Worm (Caenorhabditis elegans) whole organism, L4 larva: ENCODE data around the gene map-1.

Experiments
- D1046.2 ChIP-seq: fragments of 200-800 bp; sonication (Bioruptor generic); IDR thresholded peaks from 2 replicates; pipeline ENCODE4 v1.3.6; 2022; ENCODE audit warnings: missing genetic modification characterization, missing compliant biosample characterization
- F37D6.2 ChIP-seq: sonication (generic microtip); optimal IDR thresholded peaks from 2 replicates; lab custom pipeline; 2016; ENCODE audit warnings: mild to moderate bottlenecking, missing genetic modification characterization, missing compliant biosample characterization
- T20F7.1 ChIP-seq: fragments of 200-800 bp; sonication (Bioruptor generic); optimal IDR thresholded peaks from 2 replicates; lab custom pipeline; 2018; ENCODE audit warnings: mild to moderate bottlenecking, missing genetic modification characterization, missing compliant biosample characterization
- Y75B8A.6 ChIP-seq: fragments of 200-800 bp; sonication (Bioruptor generic); IDR thresholded peaks from 2 replicates; pipeline ENCODE4 v1.3.6; 2022; ENCODE audit warnings: missing genetic modification reagents, missing genetic modification characterization, missing compliant biosample characterization
- ZK546.5 ChIP-seq, 2 experiments: sonication (generic microtip); optimal IDR thresholded peaks; 2 replicates each; lab custom pipeline; 2017; ENCODE audit warnings: missing biosample characterization in 2 of 2, missing genetic modification characterization in 2 of 2
- aha-1 ChIP-seq: fragments of 150-350 bp; peaks from one replicate; lab custom pipeline; 2014; ENCODE audit warnings: missing biosample characterization, missing genetic modification characterization
- aly-2 ChIP-seq: sonication (generic microtip); optimal IDR thresholded peaks from 2 replicates; lab custom pipeline; 2018; ENCODE audit warnings: missing biosample characterization, missing genetic modification characterization
- attf-4 ChIP-seq: sonication (generic microtip); optimal IDR thresholded peaks from 3 replicates; lab custom pipeline; 2017; ENCODE audit warnings: missing biosample characterization, missing genetic modification characterization
- ceh-28 ChIP-seq: fragments of 150-350 bp; optimal IDR thresholded peaks from 2 replicates; lab custom pipeline; 2014; ENCODE audit warnings: missing biosample characterization, missing genetic modification reagents, missing genetic modification characterization
- ceh-62 ChIP-seq: sonication (generic microtip); optimal IDR thresholded peaks from 2 replicates; lab custom pipeline; 2017; ENCODE audit warnings: missing biosample characterization, missing genetic modification characterization
- cey-2 ChIP-seq: sonication (generic microtip); optimal IDR thresholded peaks from 3 replicates; lab custom pipeline; 2017; ENCODE audit warnings: missing genetic modification characterization, mild to moderate bottlenecking, missing compliant biosample characterization, antibody characterized with exemption, borderline replicate concordance; ENCODE audit not compliant: insufficient read depth
- ctbp-1 ChIP-seq: fragments of 200-800 bp; sonication (Bioruptor generic); IDR thresholded peaks from 2 replicates; pipeline ENCODE4 v1.3.6; 2022; ENCODE audit warnings: missing genetic modification reagents, missing genetic modification characterization, missing compliant biosample characterization
- daf-19 ChIP-seq: fragments of 200-800 bp; sonication (Bioruptor generic); conservative IDR thresholded peaks from 2 replicates; pipeline ENCODE4 v1.3.6; 2022; ENCODE audit warnings: missing genetic modification characterization, missing compliant biosample characterization
- dmd-8 ChIP-seq: fragments of 200-800 bp; sonication (Bioruptor generic); IDR thresholded peaks from 2 replicates; pipeline ENCODE4 v1.3.6; 2022; ENCODE audit warnings: missing genetic modification characterization, missing compliant biosample characterization
- egl-43 ChIP-seq: fragments of 200-800 bp; sonication (Bioruptor generic); IDR thresholded peaks from 2 replicates; pipeline ENCODE4 v1.3.6; 2022; ENCODE audit warnings: missing genetic modification reagents, missing genetic modification characterization, missing compliant biosample characterization
- fos-1 ChIP-seq: fragments of 150-350 bp; optimal IDR thresholded peaks from 2 replicates; lab custom pipeline; 2014; ENCODE audit warnings: missing biosample characterization, missing genetic modification characterization
- hlh-11 ChIP-seq: fragments of 200-800 bp; sonication (Bioruptor generic); optimal IDR thresholded peaks from 2 replicates; lab custom pipeline; 2018; ENCODE audit warnings: mild to moderate bottlenecking, missing genetic modification characterization, missing compliant biosample characterization
- hmg-1.1 ChIP-seq: fragments of 200-800 bp; sonication (Bioruptor generic); IDR thresholded peaks from 2 replicates; pipeline ENCODE4 v1.3.6; 2022; ENCODE audit warnings: missing genetic modification reagents, missing genetic modification characterization, missing compliant biosample characterization
- lim-7 ChIP-seq: fragments of 200-800 bp; sonication (Bioruptor generic); IDR thresholded peaks from 2 replicates; pipeline ENCODE4 v1.3.6; 2022; ENCODE audit warnings: missing genetic modification characterization, missing compliant biosample characterization
- lin-1 ChIP-seq: fragments of 200-800 bp; sonication (Bioruptor generic); IDR thresholded peaks from 2 replicates; pipeline ENCODE4 v1.3.6; 2022; ENCODE audit warnings: missing genetic modification reagents, missing genetic modification characterization, missing compliant biosample characterization
- lin-15B ChIP-seq: fragments of 150-350 bp; sonication (generic microtip); optimal IDR thresholded peaks from 3 replicates; lab custom pipeline; 2014; ENCODE audit warnings: missing biosample characterization, missing genetic modification characterization
- lsy-2 ChIP-seq, 2 experiments: fragments of 150-350 bp in 1 of 2; sonication (generic microtip) in 1 of 2; optimal IDR thresholded peaks; 2 replicates each; lab custom pipeline; 2014 to 2017; ENCODE audit warnings: missing biosample characterization in 2 of 2, missing genetic modification characterization in 2 of 2
- madf-5 ChIP-seq, 2 experiments: fragments of 200-800 bp; sonication (Bioruptor generic); IDR thresholded peaks; 2 replicates each; pipeline ENCODE4 v1.3.6; 2022; ENCODE audit warnings: missing compliant biosample characterization in 2 of 2, missing genetic modification characterization in 2 of 2
- mdt-29 ChIP-seq: fragments of 200-800 bp; sonication (Bioruptor generic); IDR thresholded peaks from 2 replicates; pipeline ENCODE4 v1.3.6; 2022; ENCODE audit warnings: missing genetic modification reagents, missing genetic modification characterization, missing compliant biosample characterization
- mxl-2 ChIP-seq: fragments of 200-800 bp; sonication (Bioruptor generic); conservative IDR thresholded peaks from 2 replicates; pipeline ENCODE4 v1.3.6; 2022; ENCODE audit warnings: missing genetic modification reagents, missing genetic modification characterization, missing compliant biosample characterization
- nhr-111 ChIP-seq: fragments of 200-800 bp; sonication (Bioruptor generic); optimal IDR thresholded peaks from 2 replicates; lab custom pipeline; 2018; ENCODE audit warnings: mild to moderate bottlenecking, missing genetic modification characterization, missing compliant biosample characterization
- nhr-25 ChIP-seq: sonication (generic microtip); optimal IDR thresholded peaks from 2 replicates; lab custom pipeline; 2017; ENCODE audit warnings: missing genetic modification characterization, mild to moderate bottlenecking, missing compliant biosample characterization, antibody characterized with exemption, moderate library complexity, borderline replicate concordance; ENCODE audit not compliant: insufficient read depth
- nhr-41 ChIP-seq: fragments of 200-800 bp; sonication (Bioruptor generic); IDR thresholded peaks from 2 replicates; pipeline ENCODE4 v1.3.6; 2022; ENCODE audit warnings: missing genetic modification reagents, missing genetic modification characterization, missing compliant biosample characterization
- pqm-1 ChIP-seq: sonication (generic microtip); optimal IDR thresholded peaks from 2 replicates; lab custom pipeline; 2017; ENCODE audit warnings: missing biosample characterization, missing genetic modification characterization
- rbr-2 ChIP-seq: sonication (generic microtip); optimal IDR thresholded peaks from 2 replicates; lab custom pipeline; 2016; ENCODE audit warnings: missing genotype, missing genetic modification characterization, missing compliant biosample characterization
- set-16 ChIP-seq: fragments of 200-800 bp; sonication (Bioruptor generic); IDR thresholded peaks from 2 replicates; pipeline ENCODE4 v1.3.6; 2022; ENCODE audit warnings: missing genetic modification reagents, missing genetic modification characterization, missing compliant biosample characterization
- skn-1 ChIP-seq: fragments of 150-350 bp; optimal IDR thresholded peaks from 2 replicates; lab custom pipeline; 2014; ENCODE audit warnings: missing biosample characterization, missing genetic modification characterization
- snpc-1.2 ChIP-seq: fragments of 200-800 bp; sonication (Bioruptor generic); IDR thresholded peaks from 2 replicates; pipeline ENCODE4 v1.3.6; 2022; ENCODE audit warnings: missing genetic modification reagents, missing genetic modification characterization, missing compliant biosample characterization
- spr-1 ChIP-seq: sonication (generic microtip); optimal IDR thresholded peaks from 2 replicates; lab custom pipeline; 2016; ENCODE audit warnings: mild to moderate bottlenecking, missing genetic modification characterization, missing compliant biosample characterization
- spr-3 ChIP-seq: fragments of 200-800 bp; sonication (Bioruptor generic); optimal IDR thresholded peaks from 2 replicates; lab custom pipeline; 2018; ENCODE audit warnings: mild to moderate bottlenecking, missing genetic modification characterization, missing compliant biosample characterization
- tag-97 ChIP-seq: fragments of 200-800 bp; sonication (Bioruptor generic); IDR thresholded peaks from 2 replicates; pipeline ENCODE4 v1.3.6; 2022; ENCODE audit warnings: missing genetic modification characterization, missing compliant biosample characterization
- unc-130 ChIP-seq: sonication (generic microtip); optimal IDR thresholded peaks from 2 replicates; lab custom pipeline; 2016; ENCODE audit warnings: missing genetic modification reagents, missing genetic modification characterization, missing compliant biosample characterization
- unc-62 ChIP-seq, 3 experiments: fragments of 150-350 bp in 1 of 3; sonication (generic microtip); optimal IDR thresholded peaks in 2 of 3; peaks in 1 of 3; 1 replicate in 1 of 3; 2 replicates in 2 of 3; lab custom pipeline; 2014 to 2017; ENCODE audit warnings: missing biosample characterization in 3 of 3, missing genetic modification characterization in 3 of 3, missing genetic modification reagents in 3 of 3, missing genotype in 1 of 3
- vab-7 ChIP-seq: fragments of 200-800 bp; sonication (Bioruptor generic); IDR thresholded peaks from 2 replicates; pipeline ENCODE4 v1.3.6; 2022; ENCODE audit warnings: missing genetic modification reagents, missing genetic modification characterization, missing compliant biosample characterization
- ztf-11 ChIP-seq: fragments of 150-350 bp; optimal IDR thresholded peaks from 2 replicates; lab custom pipeline; 2014; ENCODE audit warnings: missing biosample characterization, missing genetic modification characterization

Gene map-1

ce11 chrIV:3686765-3687164 lies at the start of gene map-1:
TSS of gene map-1 (minus strand) at chrIV:3686865.
- peak in 1 of 2 experiments; percentile 71 for TF ChIP-seq unc-62 (GFP tag; optimal IDR thresholded peaks at IDR 0.05 in 1 of 2; lab: Kevin White, UChicago)
- TF ChIP-seq unc-62 (tag; optimal IDR thresholded peaks at IDR 0.05; lab: Kevin White, UChicago) = no peak
- TF ChIP-seq lsy-2 (tag; optimal IDR thresholded peaks at IDR 0.05; lab: Kevin White, UChicago) = no peak
- TF ChIP-seq spr-1 (tag; lab: Kevin White, UChicago) = no peak
- TF ChIP-seq pqm-1 (tag; lab: Kevin White, UChicago) = no peak
- TF ChIP-seq ctbp-1 = no peak
- TF ChIP-seq egl-43 (GFP tag; lab: Robert Waterston, UW) = no peak

ce11 chrIV:3736244-3736643 lies 49.6 kb upstream of the map-1 start:
- TF ChIP-seq spr-3 (GFP tag; lab: Kevin White, UChicago) (no peak), D1046.2 (GFP tag; lab: Robert Waterston, UW) (no peak), set-16 (peak; percentile 56), lim-7 (GFP tag; lab: Robert Waterston, UW) (no peak)

DNA sequence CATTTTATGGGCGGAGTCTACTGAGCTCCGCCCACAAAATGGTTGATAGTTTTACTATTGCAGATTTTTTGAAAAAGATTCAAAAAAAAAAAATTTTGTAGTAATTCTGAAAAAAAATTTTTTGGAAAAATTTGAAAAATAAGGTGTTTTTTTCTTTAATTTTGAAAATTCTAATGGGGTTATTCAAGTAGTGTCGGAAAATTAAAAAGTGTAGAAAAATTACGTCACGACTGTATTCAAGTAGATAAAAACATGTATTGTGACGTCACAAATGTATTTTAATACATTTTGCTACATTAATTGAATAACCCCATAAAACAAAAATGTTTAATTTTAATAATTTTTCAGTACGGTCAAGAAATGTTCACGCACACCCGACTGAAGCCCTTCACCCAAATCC lies 46.6 kb upstream of the map-1 start:
- TF ChIP-seq rbr-2 (tag; lab: Kevin White, UChicago) = no peak
- TF ChIP-seq nhr-41 (GFP tag; lab: Robert Waterston, UW) = no peak
- TF ChIP-seq nhr-25 (tag; lab: Kevin White, UChicago) = no peak
- TF ChIP-seq madf-5 (GFP tag; IDR thresholded peaks at IDR 0.05; lab: Robert Waterston, UW) = no peak
- TF ChIP-seq F37D6.2 (tag; lab: Kevin White, UChicago) = no peak
- TF ChIP-seq attf-4 (tag; lab: Kevin White, UChicago) = no peak
- TF ChIP-seq mxl-2 (GFP tag; lab: Robert Waterston, UW) = no peak
- no peak for TF ChIP-seq T20F7.1 (GFP tag; lab: Kevin White, UChicago)
- no peak for TF ChIP-seq vab-7 (GFP tag; lab: Robert Waterston, UW)
- TF ChIP-seq hlh-11 (tag; lab: Kevin White, UChicago) = no peak
- no peak for TF ChIP-seq Y75B8A.6
- no peak for TF ChIP-seq unc-130 (GFP tag; lab: Kevin White, UChicago)
- TF ChIP-seq lin-15B = no peak
- no peak for TF ChIP-seq aly-2 (tag; lab: Kevin White, UChicago)
- no peak for TF ChIP-seq aha-1 (tag; lab: Kevin White, UChicago)
- TF ChIP-seq ztf-11 (tag; lab: Kevin White, UChicago) = no peak
- no peak for TF ChIP-seq nhr-111
- no peak for TF ChIP-seq cey-2 (tag; lab: Kevin White, UChicago)

DNA sequence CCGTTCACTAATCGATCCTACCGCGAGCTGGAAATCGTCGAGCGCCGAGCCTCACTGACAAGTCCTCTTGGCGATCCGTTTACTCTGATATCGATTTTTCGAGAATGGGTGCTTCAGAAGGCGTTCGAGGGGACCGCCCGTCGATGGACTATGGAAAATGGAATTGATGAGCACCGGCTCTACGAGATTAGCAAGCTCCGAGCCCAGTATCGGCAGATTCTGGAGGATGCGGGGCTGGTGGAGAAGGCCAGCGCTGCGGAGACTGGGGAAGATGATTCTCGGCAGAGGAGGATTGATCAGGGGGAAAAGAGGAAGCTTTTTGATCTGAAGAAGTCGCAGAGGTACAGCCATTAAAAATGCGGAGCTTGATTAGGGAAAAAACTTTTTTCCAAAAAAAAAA lies 44.8 kb upstream of the map-1 start:
- no peak for TF ChIP-seq fos-1
- no peak for TF ChIP-seq hmg-1.1
- no peak for TF ChIP-seq lin-1 (GFP tag; lab: Robert Waterston, UW)
- TF ChIP-seq ceh-28 (tag; lab: Kevin White, UChicago) = no peak
- no peak for TF ChIP-seq daf-19 (GFP tag; lab: Robert Waterston, UW)
- TF ChIP-seq tag-97 = no peak
- TF ChIP-seq mxl-2 (GFP tag; lab: Robert Waterston, UW) = no peak
- no peak for TF ChIP-seq ceh-62 (tag; lab: Kevin White, UChicago)
- TF ChIP-seq set-16 = peak; percentile 78
- no peak for TF ChIP-seq cey-2 (tag; lab: Kevin White, UChicago)
- TF ChIP-seq ZK546.5 (tag; optimal IDR thresholded peaks at IDR 0.05; lab: Kevin White, UChicago) = no peak
- TF ChIP-seq snpc-1.2 = no peak
- no peak for TF ChIP-seq madf-5 (GFP tag; IDR thresholded peaks at IDR 0.05; lab: Robert Waterston, UW)
- no peak for TF ChIP-seq mdt-29 (GFP tag; lab: Robert Waterston, UW)
- no peak for TF ChIP-seq skn-1 (tag; lab: Kevin White, UChicago)
- 0 out of 2 replicates have a peak, but pooled peaks have one; percentile 3 for TF ChIP-seq dmd-8
